Worm (Caenorhabditis elegans) whole organism, L3 larva: ENCODE data around the gene B0513.4.

Source experiments
- ama-1 ChIP-seq: fragments of 150-350 bp; optimal IDR thresholded peaks from 2 replicates; lab custom pipeline; 2018
- ceh-9 ChIP-seq: sonication (generic microtip); optimal IDR thresholded peaks from 2 replicates; lab custom pipeline; 2018; ENCODE audit warnings: missing biosample characterization, missing genetic modification characterization
- egl-27 ChIP-seq: sonication (generic microtip); optimal IDR thresholded peaks from 4 replicates; lab custom pipeline; 2017; ENCODE audit warnings: missing biosample characterization, missing genetic modification reagents, missing genetic modification characterization
- fkh-10 ChIP-seq: sonication (generic microtip); optimal IDR thresholded peaks from 2 replicates; lab custom pipeline; 2017; ENCODE audit warnings: missing biosample characterization, missing genetic modification reagents, missing genetic modification characterization
- nhr-28 ChIP-seq: fragments of 150-350 bp; optimal IDR thresholded peaks from 2 replicates; lab custom pipeline; 2014; ENCODE audit warnings: missing biosample characterization, missing genetic modification characterization
- tbx-2 ChIP-seq: sonication (generic microtip); optimal IDR thresholded peaks from 2 replicates; lab custom pipeline; 2016; ENCODE audit warnings: mild to moderate bottlenecking, missing genetic modification characterization, missing compliant biosample characterization

DNA sequence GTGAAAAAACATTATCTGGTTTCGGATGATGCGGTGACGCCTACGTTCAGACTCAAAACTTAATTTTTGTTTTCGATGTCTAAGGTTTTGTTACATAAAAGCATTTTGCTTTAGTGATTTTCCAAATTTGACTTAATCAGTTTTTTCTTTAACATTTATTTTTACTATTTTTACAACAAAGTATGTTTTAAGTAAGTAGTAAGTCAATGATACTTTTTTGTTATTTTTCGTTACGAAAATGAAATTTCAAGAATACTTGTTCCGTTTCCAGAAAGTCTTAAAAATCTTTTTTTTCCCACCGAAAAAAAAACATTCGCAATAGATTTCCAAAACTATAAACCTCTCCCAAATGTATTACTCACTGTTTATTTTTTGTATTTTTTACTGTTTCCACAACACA, 47.7 kb downstream of the B0513.4 start:
- no peak for TF ChIP-seq nhr-28
- TF ChIP-seq egl-27 (tag; lab: Kevin White, UChicago), result no peak
- no peak for TF ChIP-seq ama-1
- TF ChIP-seq tbx-2 (tag; lab: Kevin White, UChicago), result no peak
- TF ChIP-seq ceh-9 (tag; lab: Kevin White, UChicago), result no peak
- no peak for TF ChIP-seq fkh-10 (GFP tag; lab: Kevin White, UChicago)
